Worm (Caenorhabditis elegans) whole organism, L3 larva: Measurements from ENCODE around the gene nekl-4.

ENCODE experiments used
- mdl-1 ChIP-seq: fragments of 150-350 bp; optimal IDR thresholded peaks from 2 replicates; lab custom pipeline; 2014; ENCODE audit warnings: missing biosample characterization, missing genetic modification characterization
- nhr-12 ChIP-seq: fragments of 150-350 bp; optimal IDR thresholded peaks from 2 replicates; lab custom pipeline; 2014; ENCODE audit warnings: missing biosample characterization, missing genetic modification characterization
- nhr-25 ChIP-seq: sonication (generic microtip); optimal IDR thresholded peaks from 2 replicates; lab custom pipeline; 2017; ENCODE audit warnings: missing biosample characterization, missing genetic modification characterization
- nhr-76 ChIP-seq: fragments of 150-350 bp; sonication (generic microtip); optimal IDR thresholded peaks from 5 replicates; lab custom pipeline; 2014; ENCODE audit warnings: missing biosample characterization, missing genetic modification characterization

ce11 chrIII:5506936-5507335 lies 10.4 kb downstream of the nekl-4 start:
- TF ChIP-seq nhr-12 (tag; lab: Kevin White, UChicago): no peak
- TF ChIP-seq nhr-25 (tag; lab: Kevin White, UChicago): no peak
- no peak for TF ChIP-seq nhr-76 (tag; lab: Kevin White, UChicago)
- TF ChIP-seq mdl-1: no peak
